Worm (Caenorhabditis elegans): Measurements from ENCODE around the gene F33C8.2.

DNA sequence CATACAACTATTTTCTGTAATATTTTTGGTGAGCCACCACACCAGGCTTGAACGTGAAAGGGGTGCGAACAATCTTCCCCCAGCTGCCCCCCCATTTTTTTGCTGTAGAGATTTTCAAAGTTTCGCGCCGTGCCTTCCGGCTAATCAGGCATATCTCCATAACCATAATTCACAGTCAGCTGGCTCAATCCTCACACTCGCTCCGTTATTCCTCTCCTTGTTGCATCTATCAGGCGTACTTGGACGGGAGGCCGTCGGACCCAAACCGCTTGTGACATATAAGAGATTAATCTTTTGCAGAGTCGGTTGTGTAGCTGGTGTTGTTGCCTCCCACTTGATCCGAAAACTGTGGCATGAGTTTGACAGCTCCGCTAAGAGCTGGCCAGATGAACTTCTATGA lies 52.0 kb downstream of the F33C8.2 start, which contains the start of gene unc-3:
- TF ChIP-seq ama-1 (optimal IDR thresholded peaks at IDR 0.05): no peak
- no peak for TF ChIP-seq hmbx-1 (tag; optimal IDR thresholded peaks at IDR 0.05)
- no peak for TF ChIP-seq sea-1 (GFP tag; conservative IDR thresholded peaks at IDR 0.05)
- no peak for TF ChIP-seq tra-4 (tag; optimal IDR thresholded peaks at IDR 0.05)
- TF ChIP-seq ets-7 (tag; optimal IDR thresholded peaks at IDR 0.05): no peak
- no peak for TF ChIP-seq hmg-4 (GFP tag; optimal IDR thresholded peaks at IDR 0.05)
- TF ChIP-seq hnd-1 (tag; optimal IDR thresholded peaks at IDR 0.05): no peak
- no peak for TF ChIP-seq tbx-37 (GFP tag; conservative IDR thresholded peaks at IDR 0.05)
- no peak for TF ChIP-seq flt-1 (GFP tag; IDR thresholded peaks at IDR 0.05)
- no peak for TF ChIP-seq F13C5.2 (tag; optimal IDR thresholded peaks at IDR 0.05)
